Fruit fly (Drosophila melanogaster): Measurements from ENCODE around the gene CG42394.

Gene CG42394

DNA sequence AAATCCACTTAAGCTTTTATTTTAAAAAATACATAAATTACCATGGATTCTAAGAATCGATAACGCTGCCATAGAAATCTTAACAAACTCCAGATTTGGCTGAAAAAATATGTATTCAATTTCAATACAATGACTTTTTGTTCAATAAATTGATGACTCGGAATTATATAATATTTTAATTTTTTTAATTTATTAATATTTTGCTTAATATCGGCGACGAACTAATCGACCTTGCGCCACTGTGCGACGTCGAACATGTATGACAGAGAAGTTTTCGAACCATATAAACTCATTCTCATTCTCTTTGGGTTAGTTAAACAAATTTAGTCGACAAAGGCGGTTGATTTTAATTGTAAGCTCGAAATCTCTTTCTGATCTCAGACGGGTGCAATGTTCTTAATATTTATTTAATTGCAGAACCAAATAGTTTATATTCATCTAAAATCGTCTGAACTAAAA lies at the start of gene CG42394 (continued):
- TF ChIP-seq Jarid2 (GFP tag; optimal IDR thresholded peaks at IDR 0.05): peak; percentile 83
- TF ChIP-seq Rx (GFP tag; IDR thresholded peaks at IDR 0.05): peak; percentile 88
- peak; percentile 84 for TF ChIP-seq Ravus (GFP tag; IDR thresholded peaks at IDR 0.05)
- no peak for TF ChIP-seq sug (tag; optimal IDR thresholded peaks at IDR 0.05)
- TF ChIP-seq Side (GFP tag; optimal IDR thresholded peaks at IDR 0.05): peak; percentile 38
- TF ChIP-seq CG12155 (GFP tag; optimal IDR thresholded peaks at IDR 0.05): peak; percentile 86
- peak; percentile 63 for TF ChIP-seq fd102C (GFP tag; optimal IDR thresholded peaks at IDR 0.05)
- TF ChIP-seq CG4360 (GFP tag; IDR thresholded peaks at IDR 0.05): peak; percentile 72
- peak; percentile 82 for TF ChIP-seq CG10565 (GFP tag; optimal IDR thresholded peaks at IDR 0.05)
- peak; percentile 49 for TF ChIP-seq CHES-1-like (GFP tag; optimal IDR thresholded peaks at IDR 0.05)
- peak; percentile 84 for TF ChIP-seq Hsf (GFP tag; optimal IDR thresholded peaks at IDR 0.05)
- peak; percentile 82 for TF ChIP-seq Adf1 (GFP tag; IDR thresholded peaks at IDR 0.05)
- TF ChIP-seq dati (GFP tag; IDR thresholded peaks at IDR 0.05): peak; percentile 85; the same call in 1 of the 2 replicates
- peak; percentile 86 for TF ChIP-seq CG13894 (tag; optimal IDR thresholded peaks at IDR 0.05)
- TF ChIP-seq sens (GFP tag): peak; percentile 97
- TF ChIP-seq CG4854 (GFP tag; optimal IDR thresholded peaks at IDR 0.05): no peak
- no peak for TF ChIP-seq br (optimal IDR thresholded peaks at IDR 0.05)
- TF ChIP-seq CG4328 (GFP tag; optimal IDR thresholded peaks at IDR 0.05): peak; percentile 86
- TF ChIP-seq Bteb2 (GFP tag; optimal IDR thresholded peaks at IDR 0.05): peak; percentile 81
- TF ChIP-seq peb (GFP tag; IDR thresholded peaks at IDR 0.05): peak; percentile 78
- peak; percentile 95 for TF ChIP-seq Drgx (GFP tag; IDR thresholded peaks at IDR 0.05)
- TF ChIP-seq CG5953 (GFP tag; IDR thresholded peaks at IDR 0.05): peak; percentile 87
- TF ChIP-seq CG11504 (tag; optimal IDR thresholded peaks at IDR 0.05): peak; percentile 96
- TF ChIP-seq ara (GFP tag; IDR thresholded peaks at IDR 0.05): peak; percentile 95
- peak; percentile 94 for TF ChIP-seq row (GFP tag; IDR thresholded peaks at IDR 0.05)
- TF ChIP-seq CG11247 (GFP tag; IDR thresholded peaks at IDR 0.05): peak; percentile 90
- peak; percentile 90 for TF ChIP-seq ac (GFP tag; optimal IDR thresholded peaks at IDR 0.05)
- no peak for TF ChIP-seq ham (GFP tag; IDR thresholded peaks at IDR 0.05)
- peak; percentile 34 for TF ChIP-seq CG1647 (GFP tag; optimal IDR thresholded peaks at IDR 0.05)
- peak; percentile 70; the same call in 1 of the 3 replicates for TF ChIP-seq sr (GFP tag; IDR thresholded peaks at IDR 0.05)
- peak; percentile 40; the same call in 1 of the 2 replicates for TF ChIP-seq crol (GFP tag; IDR thresholded peaks at IDR 0.05)
- TF ChIP-seq H2.0 (GFP tag; IDR thresholded peaks at IDR 0.05): peak; percentile 93
- TF ChIP-seq CG6654 (GFP tag; optimal IDR thresholded peaks at IDR 0.05): peak; percentile 89

dm6 chr3R:10803855-10804254 lies 45.8 kb upstream of the CG42394 start, which contains the start of gene CG14692:
Gene CG14692, minus strand, starts transcription at chr3R:10803955.
- TF ChIP-seq CTCF (GFP tag; optimal IDR thresholded peaks at IDR 0.05): no peak
- no peak for TF ChIP-seq bab2 (GFP tag; optimal IDR thresholded peaks at IDR 0.05)
- no peak for TF ChIP-seq chn (GFP tag; optimal IDR thresholded peaks at IDR 0.05)
- no peak for TF ChIP-seq CG10462 (GFP tag; optimal IDR thresholded peaks at IDR 0.05)
- TF ChIP-seq CrebB (tag; optimal IDR thresholded peaks at IDR 0.05): no peak
- no peak for TF ChIP-seq Gug (GFP tag; IDR thresholded peaks at IDR 0.05)
- TF ChIP-seq zen (tag; optimal IDR thresholded peaks at IDR 0.05): no peak
- no peak for TF ChIP-seq cato (GFP tag; optimal IDR thresholded peaks at IDR 0.05; ENCODE audit: borderline replicate concordance)
- TF ChIP-seq CG2116 (GFP tag; optimal IDR thresholded peaks at IDR 0.05): no peak

DNA sequence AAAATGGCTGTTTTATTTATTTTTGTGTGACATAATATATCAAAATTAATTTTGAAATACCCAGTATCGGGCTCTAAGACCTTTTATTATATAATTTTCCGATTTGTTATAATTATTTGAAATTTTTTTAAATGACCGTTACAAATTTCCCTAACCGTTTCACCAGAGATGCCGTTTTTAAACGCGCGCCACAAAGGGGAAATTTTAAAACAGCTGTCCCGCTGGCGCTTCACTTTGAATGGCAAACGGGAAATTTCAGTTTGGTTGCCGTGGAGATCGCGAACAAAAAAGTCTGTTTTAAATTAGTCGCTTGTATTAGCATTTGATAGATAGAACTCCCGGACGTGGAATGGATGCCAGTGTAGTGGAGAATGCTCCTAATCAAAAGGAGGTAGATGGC lies 34.6 kb upstream of the CG42394 start, which contains the start of the genes CG14693 and TTLL15:
TSS of gene CG14693 (minus strand) at position 16 of the 400 bp plus-strand sequence.
TSS of gene TTLL15 (plus strand) at position 257 of the 400 bp plus-strand sequence.
- TF ChIP-seq Sry-β (GFP tag; optimal IDR thresholded peaks at IDR 0.05) (peak; percentile 85), CG10267 (tag; optimal IDR thresholded peaks at IDR 0.05) (no peak), CG30020 (tag; optimal IDR thresholded peaks at IDR 0.05) (no peak), CG4617 (GFP tag; optimal IDR thresholded peaks at IDR 0.05; ENCODE audit: borderline replicate concordance) (peak; percentile 3), Fer3 (tag; optimal IDR thresholded peaks at IDR 0.05) (no peak), Rfx (GFP tag; IDR thresholded peaks at IDR 0.05) (peak; percentile 44; the same call in 1 of the 2 replicates), E2f2 (GFP tag; IDR thresholded peaks at IDR 0.05) (peak; percentile 92), Blimp-1 (GFP tag; optimal IDR thresholded peaks at IDR 0.05) (peak; percentile 53), Dp (GFP tag; optimal IDR thresholded peaks at IDR 0.05) (peak; percentile 84), CG4730 (GFP tag; IDR thresholded peaks at IDR 0.05) (no peak), CG10543 (GFP tag; optimal IDR thresholded peaks at IDR 0.05) (no peak), sens-2 (GFP tag; IDR thresholded peaks at IDR 0.05) (no peak)

Data from whole organism, embryonic.